Worm (Caenorhabditis elegans) whole organism, young adult: ENCODE results near the gene arrd-7.
A peak's percentile ranks its signal among the peaks of the same experiment; 100 is the strongest.

ENCODE experiments used
- B0035.1 ChIP-seq: sonication (generic microtip); optimal IDR thresholded peaks from 2 replicates; lab custom pipeline; 2016; ENCODE audit warnings: missing genetic modification characterization, mild to moderate bottlenecking, missing compliant biosample characterization, missing genotype, missing genetic modification reagents
- F10E7.11 ChIP-seq: sonication (generic microtip); optimal IDR thresholded peaks from 2 replicates; lab custom pipeline; 2017; ENCODE audit warnings: mild to moderate bottlenecking, missing genetic modification characterization, moderate library complexity, missing compliant biosample characterization
- F33H1.4 ChIP-seq: fragments of 200-800 bp; sonication (Bioruptor generic); IDR thresholded peaks from 2 replicates; pipeline ENCODE4 v1.3.6; 2022; ENCODE audit warnings: missing genetic modification reagents, missing genetic modification characterization, missing compliant biosample characterization
- K12H6.12 ChIP-seq: fragments of 200-800 bp; sonication (Bioruptor generic); optimal IDR thresholded peaks from 2 replicates; lab custom pipeline; 2018; ENCODE audit warnings: mild to moderate bottlenecking, missing genetic modification characterization, missing compliant biosample characterization
- T07F8.4 ChIP-seq: sonication (generic microtip); optimal IDR thresholded peaks from 2 replicates; lab custom pipeline; 2016; ENCODE audit warnings: mild to moderate bottlenecking, missing genetic modification characterization, moderate library complexity, missing compliant biosample characterization
- Y79H2A.3 ChIP-seq: fragments of 200-800 bp; sonication (Bioruptor generic); conservative IDR thresholded peaks from 2 replicates; pipeline ENCODE4 v1.3.6; 2022; ENCODE audit warnings: missing genetic modification reagents, missing genetic modification characterization, missing compliant biosample characterization
- aptf-2 ChIP-seq: fragments of 200-800 bp; sonication (Bioruptor generic); conservative IDR thresholded peaks from 2 replicates; pipeline ENCODE4 v1.3.6; 2022; ENCODE audit warnings: missing genetic modification reagents, missing genetic modification characterization, missing compliant biosample characterization
- aptf-3 ChIP-seq: fragments of 200-800 bp; sonication (Bioruptor generic); IDR thresholded peaks from 2 replicates; pipeline ENCODE4 v1.3.6; 2022; ENCODE audit warnings: missing genetic modification characterization, missing compliant biosample characterization
- bed-1 ChIP-seq: fragments of 200-800 bp; sonication (Bioruptor generic); IDR thresholded peaks from 2 replicates; pipeline ENCODE4 v1.3.6; 2022; ENCODE audit warnings: missing genetic modification reagents, missing genetic modification characterization, missing compliant biosample characterization
- ceh-27 ChIP-seq: fragments of 200-800 bp; sonication (Bioruptor generic); optimal IDR thresholded peaks from 2 replicates; lab custom pipeline; 2018; ENCODE audit warnings: mild to moderate bottlenecking, missing genetic modification characterization, moderate library complexity, missing compliant biosample characterization
- gei-17 ChIP-seq: fragments of 200-800 bp; sonication (Bioruptor generic); optimal IDR thresholded peaks from 2 replicates; lab custom pipeline; 2018; ENCODE audit warnings: mild to moderate bottlenecking, missing genetic modification characterization, missing compliant biosample characterization
- hlh-26 ChIP-seq: fragments of 200-800 bp; sonication (Bioruptor generic); conservative IDR thresholded peaks from 2 replicates; pipeline ENCODE4 v1.3.6; 2022; ENCODE audit warnings: missing genetic modification reagents, missing genetic modification characterization, missing compliant biosample characterization
- hmg-20 ChIP-seq: fragments of 200-800 bp; sonication (Bioruptor generic); IDR thresholded peaks from 2 replicates; pipeline ENCODE4 v1.3.6; 2022; ENCODE audit warnings: missing genetic modification reagents, missing genetic modification characterization, missing compliant biosample characterization
- madf-8 ChIP-seq: fragments of 200-800 bp; sonication (Bioruptor generic); conservative IDR thresholded peaks from 2 replicates; pipeline ENCODE4 v1.3.6; 2022; ENCODE audit warnings: missing genetic modification reagents, missing genetic modification characterization, missing compliant biosample characterization
- mxl-1 ChIP-seq: sonication (generic microtip); optimal IDR thresholded peaks from 2 replicates; lab custom pipeline; 2016; ENCODE audit warnings: missing genetic modification characterization, missing compliant biosample characterization
- nfya-1 ChIP-seq: sonication (generic microtip); optimal IDR thresholded peaks from 2 replicates; lab custom pipeline; 2017; ENCODE audit warnings: antibody characterized with exemption, missing compliant biosample characterization, missing genetic modification characterization, borderline replicate concordance; ENCODE audit not compliant: insufficient read depth
- nhr-179 ChIP-seq: sonication (generic microtip); optimal IDR thresholded peaks from 2 replicates; lab custom pipeline; 2016; ENCODE audit warnings: mild to moderate bottlenecking, missing genetic modification characterization, missing compliant biosample characterization
- nhr-27 ChIP-seq: fragments of 200-800 bp; sonication (Bioruptor generic); optimal IDR thresholded peaks from 2 replicates; lab custom pipeline; 2018; ENCODE audit warnings: mild to moderate bottlenecking, missing genetic modification characterization, moderate library complexity, missing compliant biosample characterization
- nhr-80 ChIP-seq: sonication (generic microtip); optimal IDR thresholded peaks from 2 replicates; lab custom pipeline; 2016; ENCODE audit warnings: missing genetic modification characterization, missing compliant biosample characterization
- rpc-1 ChIP-seq, 2 experiments: fragments of 150-350 bp in 1 of 2; sonication (generic microtip) in 1 of 2; optimal IDR thresholded peaks; 2 replicates each; lab custom pipeline; 2014 to 2018; ENCODE audit warnings: missing biosample characterization in 1 of 2, missing genetic modification characterization in 1 of 2, missing genetic modification reagents in 1 of 2, missing genotype in 1 of 2
- snpc-1.1 ChIP-seq: sonication (generic microtip); optimal IDR thresholded peaks from 2 replicates; lab custom pipeline; 2017; ENCODE audit warnings: missing genetic modification characterization, mild to moderate bottlenecking, missing compliant biosample characterization, antibody characterized with exemption, moderate library complexity, missing genotype, missing genetic modification reagents; ENCODE audit not compliant: insufficient read depth
- snpc-4 ChIP-seq, 5 experiments: fragments of 150-350 bp in 1 of 5; sonication (generic microtip) in 4 of 5; optimal IDR thresholded peaks; 2 replicates each; lab custom pipeline; 2014 to 2018; ENCODE audit warnings: missing genetic modification characterization in 5 of 5, missing biosample characterization in 3 of 5, antibody characterized with exemption in 2 of 5, mild to moderate bottlenecking in 2 of 5, missing compliant biosample characterization in 2 of 5, missing genotype in 2 of 5, moderate library complexity in 2 of 5, missing genetic modification reagents in 1 of 5
- tlf-1 ChIP-seq: fragments of 200-800 bp; sonication (Bioruptor generic); optimal IDR thresholded peaks from 2 replicates; lab custom pipeline; 2018; ENCODE audit warnings: mild to moderate bottlenecking, missing genetic modification characterization, missing compliant biosample characterization
- unc-130 ChIP-seq: sonication (generic microtip); optimal IDR thresholded peaks from 2 replicates; lab custom pipeline; 2016; ENCODE audit warnings: missing genetic modification reagents, missing genetic modification characterization, missing compliant biosample characterization
- xnd-1 ChIP-seq: sonication (generic microtip); optimal IDR thresholded peaks from 2 replicates; lab custom pipeline; 2016; ENCODE audit warnings: missing genotype, missing genetic modification reagents, missing genetic modification characterization, missing compliant biosample characterization
- zim-3 ChIP-seq: sonication (generic microtip); optimal IDR thresholded peaks from 2 replicates; lab custom pipeline; 2017; ENCODE audit warnings: mild to moderate bottlenecking, missing genetic modification characterization, moderate library complexity, missing compliant biosample characterization
- ztf-25 ChIP-seq: fragments of 200-800 bp; sonication (Bioruptor generic); IDR thresholded peaks from 2 replicates; pipeline ENCODE4 v1.3.6; 2022; ENCODE audit warnings: missing genetic modification reagents, missing genetic modification characterization, missing compliant biosample characterization
- ztf-28 ChIP-seq: fragments of 200-800 bp; sonication (Bioruptor generic); IDR thresholded peaks from 2 replicates; pipeline ENCODE4 v1.3.6; 2022; ENCODE audit warnings: missing genetic modification reagents, missing genetic modification characterization, missing compliant biosample characterization
- ztf-3 ChIP-seq: fragments of 200-800 bp; sonication (Bioruptor generic); optimal IDR thresholded peaks from 2 replicates; lab custom pipeline; 2018; ENCODE audit warnings: mild to moderate bottlenecking, missing genetic modification characterization, missing compliant biosample characterization

arrd-7 gene

DNA sequence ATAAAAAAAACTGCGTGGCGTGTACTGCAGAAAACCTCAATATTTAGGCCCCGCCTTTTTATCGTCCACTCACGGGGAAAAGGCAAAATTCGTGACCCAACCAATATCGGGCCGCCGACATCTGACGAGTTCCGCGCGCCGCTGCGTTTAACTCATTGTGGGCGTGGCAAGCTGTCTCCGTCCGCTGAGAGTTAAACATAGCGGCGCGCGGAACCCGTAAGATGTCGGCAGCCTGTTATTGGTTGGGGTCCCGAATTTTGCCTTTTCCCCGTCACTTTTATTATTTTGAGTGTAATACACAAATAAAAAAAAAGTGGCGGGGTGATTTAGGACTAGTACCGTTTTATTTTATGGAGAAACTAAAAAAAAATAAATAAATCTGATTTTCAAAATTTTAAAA lies 13.9 kb upstream of the arrd-7 start:
- TF ChIP-seq snpc-4 (GFP tag; optimal IDR thresholded peaks at IDR 0.05; lab: Kevin White, UChicago) (peak; percentile 26), snpc-4 (tag; optimal IDR thresholded peaks at IDR 0.05; lab: Kevin White, UChicago) (peak in 2 of 4 experiments; percentile 87), snpc-1.1 (tag; lab: Kevin White, UChicago) (peak; percentile 7), aptf-2 (no peak)
- TF ChIP-seq, all 124 proteins: peak for 2

DNA sequence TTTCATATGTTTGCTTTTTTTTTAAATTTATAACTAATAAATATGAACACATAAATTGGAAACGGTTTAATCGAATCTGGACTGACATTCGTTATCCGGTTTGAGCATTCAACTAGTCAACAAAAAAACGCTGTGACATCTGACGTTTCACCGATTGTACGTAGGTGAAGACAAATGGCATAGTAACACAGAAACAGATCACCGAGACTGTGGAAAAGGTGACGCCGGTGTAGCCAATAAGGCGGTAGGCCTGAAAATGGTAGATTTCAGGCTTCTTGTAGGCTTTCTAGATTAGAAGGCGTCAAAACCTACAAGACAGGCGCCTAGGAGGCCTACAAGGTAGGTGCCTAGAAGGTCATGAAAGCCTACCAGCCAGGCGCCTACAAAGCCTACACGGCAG lies 8.8 kb upstream of the arrd-7 start:
- no peak for TF ChIP-seq xnd-1 (tag; lab: Kevin White, UChicago)
- TF ChIP-seq ztf-25 (GFP tag; lab: Robert Waterston, UW) = peak; percentile 77; the same call in 1 of the 2 replicates

DNA sequence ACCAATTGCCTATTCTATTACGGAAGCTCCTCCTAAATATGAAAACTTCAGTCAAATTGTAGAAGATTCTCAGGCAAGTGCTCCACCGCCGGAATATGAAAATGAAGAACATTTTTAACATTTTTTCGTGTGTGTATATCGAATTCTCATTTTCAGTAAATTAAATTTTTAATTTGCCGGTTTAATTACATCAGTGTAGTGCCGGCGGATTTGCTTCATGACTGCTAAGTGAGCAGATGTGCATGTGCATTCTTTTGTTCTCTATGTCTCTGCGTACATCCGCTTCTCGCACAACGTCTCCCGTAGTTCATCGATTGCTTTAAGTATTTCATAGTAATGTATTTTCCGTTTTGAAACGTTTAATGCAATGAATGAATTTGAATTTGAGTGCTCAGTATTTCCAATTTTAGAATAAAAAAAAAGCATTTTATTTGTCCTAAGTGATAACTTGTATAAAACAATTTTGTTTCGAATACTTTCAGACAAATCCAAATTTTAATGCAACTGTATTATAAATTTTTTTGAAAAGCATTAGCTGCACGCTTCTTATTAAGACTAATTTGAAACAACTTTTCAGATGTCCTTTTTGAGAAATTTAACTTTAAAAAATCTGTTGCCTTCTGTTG lies 5.1 kb upstream of the arrd-7 start, which contains the start of gene Y17G7B.22:
Y17G7B.22 (plus strand) TSS at position 576 of the 626 bp plus-strand sequence.
- no peak for TF ChIP-seq bed-1
- TF ChIP-seq mxl-1 = no peak
- TF ChIP-seq F10E7.11 (tag; lab: Kevin White, UChicago) = no peak
- no peak for TF ChIP-seq B0035.1 (tag; lab: Kevin White, UChicago)
- TF ChIP-seq nhr-27 (tag; lab: Kevin White, UChicago) = no peak
- no peak for TF ChIP-seq hmg-20 (GFP tag; lab: Robert Waterston, UW)
- TF ChIP-seq T07F8.4 (tag; lab: Kevin White, UChicago) = no peak
- TF ChIP-seq F33H1.4 (GFP tag; lab: Robert Waterston, UW) = no peak
- no peak for TF ChIP-seq Y79H2A.3 (GFP tag; lab: Robert Waterston, UW)
- TF ChIP-seq ceh-27 (GFP tag; lab: Kevin White, UChicago) = no peak
- TF ChIP-seq unc-130 = no peak
- no peak for TF ChIP-seq rpc-1 (optimal IDR thresholded peaks at IDR 0.05; lab: Kevin White, UChicago)
- TF ChIP-seq rpc-1 (tag; optimal IDR thresholded peaks at IDR 0.05; lab: Kevin White, UChicago) = no peak
- TF ChIP-seq K12H6.12 = no peak
- no peak for TF ChIP-seq tlf-1
- TF ChIP-seq gei-17 (GFP tag; lab: Kevin White, UChicago) = no peak
- no peak for TF ChIP-seq madf-8
- TF ChIP-seq zim-3 (tag; lab: Kevin White, UChicago) = no peak

DNA sequence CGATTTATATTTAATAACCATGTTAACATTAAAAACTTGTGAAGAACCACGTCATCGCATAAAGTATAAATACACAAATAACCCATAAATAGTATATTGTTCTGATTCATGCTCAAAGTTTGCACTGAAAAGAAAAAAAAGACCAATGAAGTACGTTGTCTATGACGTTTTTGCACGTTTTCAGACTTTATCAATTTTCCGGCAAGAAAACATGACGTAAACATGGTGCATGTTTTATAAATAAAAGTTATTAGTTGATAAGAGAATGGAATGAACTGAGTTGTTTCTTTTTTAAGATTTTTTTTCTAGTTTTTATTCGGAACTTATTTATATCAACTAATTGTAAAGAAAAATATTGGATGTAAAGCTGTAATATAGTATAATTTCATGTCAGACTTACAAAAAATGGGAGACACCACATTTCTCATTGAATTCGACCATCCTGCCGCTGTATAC lies 2.3 kb upstream of the arrd-7 start, which contains the start of gene arrd-8:
arrd-8 (plus strand) TSS at position 406 of the 456 bp plus-strand sequence.
- TF ChIP-seq ztf-28 (GFP tag; lab: Robert Waterston, UW) (no peak), gei-17 (GFP tag; lab: Kevin White, UChicago) (no peak), hlh-26 (GFP tag; lab: Robert Waterston, UW) (no peak), nhr-179 (tag; lab: Kevin White, UChicago) (no peak), nfya-1 (tag; lab: Kevin White, UChicago) (no peak), ztf-25 (GFP tag; lab: Robert Waterston, UW) (no peak), aptf-2 (no peak), ztf-3 (GFP tag; lab: Kevin White, UChicago) (no peak), nhr-80 (tag; lab: Kevin White, UChicago) (peak; percentile 28)

DNA sequence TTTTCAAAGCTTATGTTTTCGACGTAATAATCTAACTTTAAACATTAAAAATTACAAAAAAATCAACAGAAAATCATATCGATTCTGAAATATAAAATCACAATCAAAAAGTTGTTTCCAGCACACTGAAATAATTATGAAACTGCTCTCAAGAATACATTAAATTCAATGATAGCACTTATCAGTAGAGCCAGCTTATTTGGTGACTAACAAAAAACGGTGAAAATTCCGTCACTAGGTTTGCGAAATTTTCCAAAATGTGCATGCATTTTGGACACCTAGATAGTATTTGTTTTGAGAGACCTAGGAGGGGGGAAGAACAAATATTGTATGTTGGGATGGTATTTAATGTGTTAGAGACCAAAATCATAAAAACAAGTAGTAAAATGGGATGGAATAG lies 655 bp upstream of the arrd-7 start:
- TF ChIP-seq nhr-80 (tag; lab: Kevin White, UChicago) (peak; percentile 65), aptf-3 (GFP tag; lab: Robert Waterston, UW) (no peak)
